Worm (Caenorhabditis elegans) whole organism, mixed stage, embryonic: Measurements from ENCODE around the gene F09F9.2.

Experiments
- lin-13 ChIP-seq: fragments of 150-350 bp; optimal IDR thresholded peaks from 2 replicates; lab custom pipeline; 2014; ENCODE audit warnings: missing biosample characterization, missing genetic modification characterization
- mep-1 ChIP-seq: fragments of 150-350 bp; optimal IDR thresholded peaks from 2 replicates; lab custom pipeline; 2017; ENCODE audit warnings: missing biosample characterization, missing genetic modification reagents, missing genetic modification characterization, inconsistent platforms
- nhr-28 ChIP-seq: fragments of 150-350 bp; optimal IDR thresholded peaks from 2 replicates; lab custom pipeline; 2014; ENCODE audit warnings: missing biosample characterization, missing genetic modification characterization
- nhr-76 ChIP-seq: sonication (generic microtip); optimal IDR thresholded peaks from 2 replicates; lab custom pipeline; 2017; ENCODE audit warnings: missing biosample characterization, missing genetic modification characterization
- pha-4 ChIP-seq: fragments of 150-350 bp; optimal IDR thresholded peaks from 2 replicates; lab custom pipeline; 2018; ENCODE audit warnings: missing biosample characterization, missing genetic modification reagents, missing genetic modification characterization
- snpc-4 ChIP-seq: fragments of 150-350 bp; optimal IDR thresholded peaks from 2 replicates; lab custom pipeline; 2014; ENCODE audit warnings: missing biosample characterization, missing genetic modification characterization
- unc-39 ChIP-seq: fragments of 150-350 bp; optimal IDR thresholded peaks from 2 replicates; lab custom pipeline; 2014; ENCODE audit warnings: missing biosample characterization, missing genetic modification characterization
- zip-8 ChIP-seq: fragments of 150-350 bp; optimal IDR thresholded peaks from 2 replicates; lab custom pipeline; 2014; ENCODE audit warnings: missing biosample characterization, missing genetic modification characterization
- ztf-11 ChIP-seq: fragments of 150-350 bp; optimal IDR thresholded peaks from 2 replicates; lab custom pipeline; 2014; ENCODE audit warnings: missing biosample characterization, missing genetic modification characterization

ce11 chrX:4103071-4103470 lies 8.2 kb downstream of the F09F9.2 start:
- TF ChIP-seq pha-4 = no peak
- no peak for TF ChIP-seq snpc-4 (tag; lab: Kevin White, UChicago)
- no peak for TF ChIP-seq lin-13
- no peak for TF ChIP-seq unc-39 (tag; lab: Kevin White, UChicago)
- TF ChIP-seq zip-8 (tag; lab: Kevin White, UChicago) = no peak
- TF ChIP-seq mep-1 (tag; lab: Kevin White, UChicago) = no peak
- no peak for TF ChIP-seq ztf-11 (tag; lab: Kevin White, UChicago)
- no peak for TF ChIP-seq nhr-76 (tag; lab: Kevin White, UChicago)
- no peak for TF ChIP-seq nhr-28 (tag; lab: Kevin White, UChicago)
